Fruit fly (Drosophila melanogaster) whole organism, embryonic: ENCODE measurements around the gene CG32281.

Experiments
- Awh ChIP-seq: fragments of 200-800 bp; sonication (Bioruptor generic); IDR thresholded peaks from 2 replicates; pipeline ENCODE4, ENCODE4 v1.3.6; 2022; ENCODE audit warnings: missing biosample characterization, missing genetic modification characterization
- BtbVII ChIP-seq: fragments of 200-800 bp; sonication (Bioruptor generic); optimal IDR thresholded peaks from 3 replicates; lab custom pipeline; 2017; ENCODE audit warnings: missing biosample characterization, mild to moderate bottlenecking, missing genetic modification characterization
- CG11456 ChIP-seq: fragments of 200-800 bp; sonication (Bioruptor generic); IDR thresholded peaks from 3 replicates; pipeline ENCODE4 v1.3.6; 2022; ENCODE audit warnings: missing biosample characterization, missing genetic modification characterization
- CG11504 ChIP-seq: fragments of 200-800 bp; sonication (Bioruptor generic); optimal IDR thresholded peaks from 3 replicates; lab custom pipeline; 2019; ENCODE audit warnings: missing biosample characterization, mild to moderate bottlenecking, missing genetic modification characterization, moderate library complexity
- CG12071 ChIP-seq: fragments of 200-800 bp; sonication (Bioruptor generic); optimal IDR thresholded peaks from 3 replicates; lab custom pipeline; 2018; ENCODE audit warnings: missing biosample characterization, mild to moderate bottlenecking, missing genetic modification characterization
- CG12236 ChIP-seq: fragments of 200-800 bp; sonication (Bioruptor generic); optimal IDR thresholded peaks from 2 replicates; lab custom pipeline; 2016; ENCODE audit warnings: missing biosample characterization, missing genetic modification characterization
- CG13624 ChIP-seq: fragments of 200-800 bp; sonication (Bioruptor generic); optimal IDR thresholded peaks from 2 replicates; lab custom pipeline; 2016; ENCODE audit warnings: missing biosample characterization, missing genetic modification characterization
- CG14965 ChIP-seq: fragments of 200-800 bp; sonication (Bioruptor generic); optimal IDR thresholded peaks from 2 replicates; lab custom pipeline; 2016; ENCODE audit warnings: missing biosample characterization, missing genetic modification characterization, borderline replicate concordance
- CG16813 ChIP-seq: fragments of 200-800 bp; sonication (Bioruptor generic); IDR thresholded peaks from 3 replicates; pipeline ENCODE4 v1.3.6; 2022; ENCODE audit warnings: missing biosample characterization, missing genetic modification characterization; ENCODE audit not compliant: partially characterized antibody
- CG2712 ChIP-seq: fragments of 200-800 bp; optimal IDR thresholded peaks from 3 replicates; lab custom pipeline; 2019; ENCODE audit warnings: missing biosample characterization, mild to moderate bottlenecking, missing genetic modification characterization, moderate library complexity
- CG2889 ChIP-seq: fragments of 200-800 bp; sonication (Bioruptor generic); IDR thresholded peaks from 3 replicates; pipeline ENCODE4 v1.3.6; 2022; ENCODE audit warnings: missing biosample characterization, missing genetic modification characterization
- CG31441 ChIP-seq: fragments of 200-800 bp; sonication (Bioruptor generic); IDR thresholded peaks from 2 replicates; pipeline ENCODE4 v1.3.6; 2022; ENCODE audit warnings: missing biosample characterization, missing genetic modification characterization
- CG33557 ChIP-seq: fragments of 200-800 bp; sonication (Bioruptor generic); optimal IDR thresholded peaks from 2 replicates; lab custom pipeline; 2019; ENCODE audit warnings: missing biosample characterization, mild to moderate bottlenecking, missing genetic modification characterization, moderate library complexity
- CG3838 ChIP-seq: fragments of 200-800 bp; sonication (Bioruptor generic); optimal IDR thresholded peaks from 3 replicates; lab custom pipeline; 2016; ENCODE audit warnings: missing biosample characterization, missing genetic modification characterization
- CG4328 ChIP-seq: fragments of 200-800 bp; sonication (Bioruptor generic); optimal IDR thresholded peaks from 3 replicates; lab custom pipeline; 2017; ENCODE audit warnings: missing biosample characterization, missing genetic modification reagents, missing genetic modification characterization
- CG4360 ChIP-seq: fragments of 200-800 bp; sonication (Bioruptor generic); IDR thresholded peaks from 2 replicates; pipeline ENCODE4 v1.3.6; 2022; ENCODE audit warnings: missing biosample characterization, missing genetic modification characterization
- CG4707 ChIP-seq: fragments of 200-800 bp; sonication (Bioruptor generic); optimal IDR thresholded peaks from 2 replicates; lab custom pipeline; 2018; ENCODE audit warnings: missing biosample characterization, mild to moderate bottlenecking, missing genetic modification characterization, moderate library complexity
- CG4854 ChIP-seq: fragments of 200-800 bp; sonication (Bioruptor generic); optimal IDR thresholded peaks from 2 replicates; lab custom pipeline; 2016; ENCODE audit warnings: missing biosample characterization, missing genetic modification characterization, inconsistent platforms
- CG6683 ChIP-seq: fragments of 200-800 bp; sonication (Bioruptor generic); optimal IDR thresholded peaks from 2 replicates; lab custom pipeline; 2017; ENCODE audit warnings: missing biosample characterization, mild to moderate bottlenecking, missing genetic modification characterization, missing genetic modification reagents
- CG8478 ChIP-seq: fragments of >200 bp; optimal IDR thresholded peaks from 2 replicates; lab custom pipeline; 2018
- CG9437 ChIP-seq: fragments of 200-800 bp; sonication (Bioruptor generic); optimal IDR thresholded peaks from 2 replicates; lab custom pipeline; 2018; ENCODE audit warnings: missing biosample characterization, mild to moderate bottlenecking, missing genetic modification characterization
- CG9797 ChIP-seq: fragments of 200-800 bp; sonication (Bioruptor generic); optimal IDR thresholded peaks from 3 replicates; lab custom pipeline; 2018; ENCODE audit warnings: missing biosample characterization, mild to moderate bottlenecking, missing genetic modification characterization
- CG9876 ChIP-seq: fragments of 200-800 bp; sonication (Bioruptor generic); optimal IDR thresholded peaks from 2 replicates; lab custom pipeline; 2016; ENCODE audit warnings: missing biosample characterization, missing genetic modification characterization
- Dip3 ChIP-seq: fragments of 200-800 bp; sonication (Bioruptor generic); optimal IDR thresholded peaks from 3 replicates; lab custom pipeline; 2016; ENCODE audit warnings: missing biosample characterization, missing genetic modification characterization
- Fer3 ChIP-seq: fragments of 200-800 bp; sonication (Bioruptor generic); optimal IDR thresholded peaks from 2 replicates; lab custom pipeline; 2018; ENCODE audit warnings: missing biosample characterization, mild to moderate bottlenecking, missing genetic modification characterization, moderate library complexity
- Hmx ChIP-seq: fragments of 200-800 bp; sonication (Bioruptor generic); optimal IDR thresholded peaks from 2 replicates; lab custom pipeline; 2016; ENCODE audit warnings: missing biosample characterization, missing genetic modification characterization
- Hr78 ChIP-seq, 2 experiments: fragments of 200-800 bp in 1 of 2; fragments of >200 bp in 1 of 2; sonication (Bioruptor generic) in 1 of 2; optimal IDR thresholded peaks; 2 replicates each; lab custom pipeline; 2017 to 2019; ENCODE audit warnings: missing biosample characterization in 2 of 2, missing genetic modification characterization in 2 of 2, mild to moderate bottlenecking in 1 of 2, moderate library complexity in 1 of 2
- Jarid2 ChIP-seq: fragments of 200-800 bp; sonication (Bioruptor generic); optimal IDR thresholded peaks from 3 replicates; lab custom pipeline; 2017; ENCODE audit warnings: mild to moderate bottlenecking, missing biosample characterization, missing genetic modification reagents, missing genetic modification characterization
- MTF-1 ChIP-seq: fragments of 200-800 bp; sonication (Bioruptor generic); optimal IDR thresholded peaks from 2 replicates; lab custom pipeline; 2018; ENCODE audit warnings: missing biosample characterization, mild to moderate bottlenecking, missing genetic modification characterization, borderline replicate concordance
- Med ChIP-seq: fragments of 200-800 bp; sonication (Bioruptor generic); peaks from one replicate; lab custom pipeline; 2016; ENCODE audit warnings: missing biosample characterization, missing genetic modification characterization, mild to moderate bottlenecking, inconsistent platforms, moderate library complexity
- Poxn ChIP-seq: fragments of 200-800 bp; sonication (Bioruptor generic); IDR thresholded peaks from 2 replicates; pipeline ENCODE4 v1.3.6; 2022; ENCODE audit warnings: missing biosample characterization, missing genetic modification characterization
- Six4 ChIP-seq: fragments of 200-800 bp; sonication (Bioruptor generic); optimal IDR thresholded peaks from 2 replicates; lab custom pipeline; 2016; ENCODE audit warnings: missing biosample characterization, missing genetic modification characterization
- TFAM ChIP-seq: fragments of 200-800 bp; sonication (Bioruptor generic); optimal IDR thresholded peaks from 2 replicates; lab custom pipeline; 2017; ENCODE audit warnings: missing biosample characterization, missing genetic modification characterization, inconsistent platforms
- aop ChIP-seq: fragments of 200-800 bp; sonication (Bioruptor generic); IDR thresholded peaks from 2 replicates; pipeline ENCODE4 v1.3.6; 2022; ENCODE audit warnings: missing biosample characterization, missing genetic modification characterization
- bcd ChIP-seq: fragments of 200-800 bp; sonication (Bioruptor generic); optimal IDR thresholded peaks from 2 replicates; lab custom pipeline; 2017; ENCODE audit warnings: missing biosample characterization, mild to moderate bottlenecking, missing genetic modification characterization
- crp ChIP-seq, 2 experiments: fragments of 200-800 bp; sonication (Bioruptor generic); optimal IDR thresholded peaks; 2 replicates in 1 of 2; 3 replicates in 1 of 2; lab custom pipeline; 2017; ENCODE audit warnings: missing biosample characterization in 2 of 2, missing genetic modification characterization in 2 of 2, mild to moderate bottlenecking in 1 of 2, moderate library complexity in 1 of 2
- cwo ChIP-seq: fragments of 200-800 bp; sonication (Bioruptor generic); optimal IDR thresholded peaks from 3 replicates; lab custom pipeline; 2017; ENCODE audit warnings: missing biosample characterization, missing genetic modification characterization, mild to moderate bottlenecking, moderate library complexity, missing genetic modification reagents
- dimm ChIP-seq: fragments of 200-800 bp; sonication (Bioruptor generic); IDR thresholded peaks from 2 replicates; pipeline ENCODE4 v1.3.6; 2022; ENCODE audit warnings: missing biosample characterization, missing genetic modification characterization
- gce ChIP-seq: fragments of 200-800 bp; sonication (Bioruptor generic); IDR thresholded peaks from 3 replicates; pipeline ENCODE4 v1.3.6; 2022; ENCODE audit warnings: missing biosample characterization, missing genetic modification characterization
- grau ChIP-seq: fragments of 200-800 bp; optimal IDR thresholded peaks from 3 replicates; lab custom pipeline; 2019; ENCODE audit warnings: missing biosample characterization, mild to moderate bottlenecking, missing genetic modification characterization, moderate library complexity
- hb ChIP-seq: fragments of 200-800 bp; sonication (Bioruptor generic); IDR thresholded peaks from 3 replicates; pipeline ENCODE4 v1.3.6; 2022; ENCODE audit warnings: missing biosample characterization, missing genetic modification characterization; ENCODE audit not compliant: partially characterized antibody
- hbn ChIP-seq: fragments of 200-800 bp; sonication (Bioruptor generic); IDR thresholded peaks from 2 replicates; pipeline ENCODE4 v1.3.6; 2022; ENCODE audit warnings: missing biosample characterization, missing genetic modification characterization; ENCODE audit not compliant: partially characterized antibody
- inv ChIP-seq: fragments of 200-800 bp; sonication (Bioruptor generic); IDR thresholded peaks from 2 replicates; pipeline ENCODE4 v1.3.6; 2022; ENCODE audit warnings: missing biosample characterization, missing genetic modification characterization; ENCODE audit not compliant: partially characterized antibody
- kah ChIP-seq: fragments of 200-800 bp; sonication (Bioruptor generic); optimal IDR thresholded peaks from 2 replicates; lab custom pipeline; 2018; ENCODE audit warnings: missing biosample characterization, mild to moderate bottlenecking, missing genetic modification characterization
- oc ChIP-seq: fragments of 200-800 bp; sonication (Bioruptor generic); optimal IDR thresholded peaks from 2 replicates; lab custom pipeline; 2018; ENCODE audit warnings: missing biosample characterization, mild to moderate bottlenecking, missing genetic modification characterization, moderate library complexity
- org-1 ChIP-seq: fragments of 200-800 bp; sonication (Bioruptor generic); optimal IDR thresholded peaks from 2 replicates; lab custom pipeline; 2017; ENCODE audit warnings: missing biosample characterization, missing genetic modification characterization
- sens ChIP-seq: fragments of 200-800 bp; sonication (Bioruptor generic); peaks from one replicate; lab custom pipeline; 2016; ENCODE audit warnings: missing biosample characterization, missing genetic modification characterization
- sisA ChIP-seq: fragments of 200-800 bp; sonication (Bioruptor generic); IDR thresholded peaks from 2 replicates; pipeline ENCODE4 v1.3.6; 2022; ENCODE audit warnings: missing biosample characterization, missing genetic modification characterization
- stc ChIP-seq: fragments of 200-800 bp; sonication (Bioruptor generic); IDR thresholded peaks from 2 replicates; pipeline ENCODE4 v1.3.6; 2022; ENCODE audit warnings: missing biosample characterization, missing genetic modification characterization
- tna ChIP-seq: fragments of 200-800 bp; sonication (Bioruptor generic); IDR thresholded peaks from 2 replicates; pipeline ENCODE4 v1.3.6; 2022; ENCODE audit warnings: missing biosample characterization, missing genetic modification characterization; ENCODE audit not compliant: partially characterized antibody
- z ChIP-seq: fragments of 200-800 bp; sonication (Bioruptor generic); IDR thresholded peaks from 3 replicates; pipeline ENCODE4 v1.3.6; 2022; ENCODE audit warnings: missing biosample characterization, missing genetic modification characterization

Gene CG32281

dm6 chr3L:3164951-3165350 is 4.2 kb upstream of the CG32281 start, which contains the start of gene CG32280 (continued):
- TF ChIP-seq CG4707 (GFP tag; lab: Kevin White, UChicago) (no peak), Poxn (GFP tag; lab: Robert Waterston, UW) (no peak), tna (GFP tag; lab: Robert Waterston, UW) (peak; percentile 85), stc (GFP tag; lab: Robert Waterston, UW) (no peak), Hr78 (GFP tag; optimal IDR thresholded peaks at IDR 0.05; lab: Kevin White, UChicago) (no peak), aop (GFP tag; lab: Robert Waterston, UW) (no peak), CG12236 (no peak), CG9876 (GFP tag; lab: Kevin White, UChicago) (no peak), CG14965 (GFP tag; lab: Kevin White, UChicago) (no peak), dimm (no peak), Fer3 (no peak), CG4328 (GFP tag; lab: Kevin White, UChicago) (no peak), CG12071 (GFP tag; lab: Kevin White, UChicago) (no peak), CG8478 (lab: Kevin White, UChicago) (no peak), sisA (GFP tag; lab: Robert Waterston, UW) (no peak), CG9437 (no peak), CG11456 (no peak), hbn (GFP tag; lab: Robert Waterston, UW) (peak; percentile 91), TFAM (no peak), Hmx (GFP tag; lab: Kevin White, UChicago) (no peak), crp (GFP tag; optimal IDR thresholded peaks at IDR 0.05; lab: Kevin White, UChicago) (no peak), CG11504 (tag; lab: Kevin White, UChicago) (no peak), Dip3 (GFP tag; lab: Kevin White, UChicago) (no peak), CG31441 (no peak), z (GFP tag; lab: Robert Waterston, UW) (no peak), org-1 (no peak), cwo (GFP tag; lab: Kevin White, UChicago) (no peak), CG4360 (GFP tag; lab: Robert Waterston, UW) (no peak), kah (no peak), CG2712 (tag; lab: Kevin White, UChicago) (peak; percentile 49), Med (GFP tag; lab: Kevin White, UChicago) (peak; percentile 87), bcd (GFP tag; lab: Kevin White, UChicago) (no peak), Jarid2 (GFP tag; lab: Kevin White, UChicago) (no peak), CG33557 (no peak), CG9797 (GFP tag; lab: Kevin White, UChicago) (peak; percentile 77), sens (peak; percentile 91), CG2889 (GFP tag; lab: Robert Waterston, UW) (no peak), CG4854 (GFP tag; lab: Kevin White, UChicago) (no peak), oc (tag; lab: Kevin White, UChicago) (no peak), Six4 (GFP tag; lab: Kevin White, UChicago) (no peak), inv (GFP tag; lab: Robert Waterston, UW) (peak; percentile 77), grau (tag; lab: Kevin White, UChicago) (peak; percentile 30), CG16813 (peak; percentile 82), Awh (GFP tag; lab: Robert Waterston, UW) (no peak), CG6683 (GFP tag; lab: Kevin White, UChicago) (peak; percentile 10), CG13624 (GFP tag; lab: Kevin White, UChicago) (peak; percentile 24), hb (GFP tag; lab: Robert Waterston, UW) (peak; percentile 73), CG3838 (GFP tag; lab: Kevin White, UChicago) (no peak), BtbVII (GFP tag; lab: Kevin White, UChicago) (no peak), MTF-1 (GFP tag; lab: Kevin White, UChicago) (no peak), gce (no peak)
